Worm (Caenorhabditis elegans): ENCODE results near the gene F58H1.5.

- TF ChIP-seq rcor-1 (GFP tag; IDR thresholded peaks at IDR 0.05) = no peak
- TF ChIP-seq ama-1 (optimal IDR thresholded peaks at IDR 0.05) = no peak
- no peak for TF ChIP-seq ama-1 (GFP tag; optimal IDR thresholded peaks at IDR 0.05)
- TF ChIP-seq F39B2.1 (GFP tag; IDR thresholded peaks at IDR 0.05) = no peak
- no peak for TF ChIP-seq madf-3 (GFP tag; IDR thresholded peaks at IDR 0.05)
- TF ChIP-seq mxl-1 (tag; optimal IDR thresholded peaks at IDR 0.05) = no peak
- no peak for TF ChIP-seq pha-4 (tag; optimal IDR thresholded peaks at IDR 0.05)
Observed at ce11 chrV:11937710-11938109, 20.5 kb upstream of the F58H1.5 start, which contains the start of gene gpla-1.
